Worm (Caenorhabditis elegans) whole organism, L4 larva: ENCODE data around the gene fbxb-75.

Source experiments
- F10B5.3 ChIP-seq: sonication (generic microtip); optimal IDR thresholded peaks from 2 replicates; lab custom pipeline; 2016; ENCODE audit warnings: mild to moderate bottlenecking, missing genetic modification characterization, missing compliant biosample characterization
- Y105C5A.15 ChIP-seq: fragments of 200-800 bp; sonication (Bioruptor generic); IDR thresholded peaks from 2 replicates; pipeline ENCODE4 v1.3.6; 2022; ENCODE audit warnings: missing genetic modification characterization, missing compliant biosample characterization
- madf-9 ChIP-seq: fragments of 200-800 bp; sonication (Bioruptor generic); conservative IDR thresholded peaks from 2 replicates; pipeline ENCODE4 v1.3.6; 2022; ENCODE audit warnings: missing genetic modification reagents, missing genetic modification characterization, missing compliant biosample characterization
- nhr-48 ChIP-seq: sonication (generic microtip); optimal IDR thresholded peaks from 2 replicates; lab custom pipeline; 2016; ENCODE audit warnings: mild to moderate bottlenecking, missing genetic modification characterization, missing compliant biosample characterization

DNA sequence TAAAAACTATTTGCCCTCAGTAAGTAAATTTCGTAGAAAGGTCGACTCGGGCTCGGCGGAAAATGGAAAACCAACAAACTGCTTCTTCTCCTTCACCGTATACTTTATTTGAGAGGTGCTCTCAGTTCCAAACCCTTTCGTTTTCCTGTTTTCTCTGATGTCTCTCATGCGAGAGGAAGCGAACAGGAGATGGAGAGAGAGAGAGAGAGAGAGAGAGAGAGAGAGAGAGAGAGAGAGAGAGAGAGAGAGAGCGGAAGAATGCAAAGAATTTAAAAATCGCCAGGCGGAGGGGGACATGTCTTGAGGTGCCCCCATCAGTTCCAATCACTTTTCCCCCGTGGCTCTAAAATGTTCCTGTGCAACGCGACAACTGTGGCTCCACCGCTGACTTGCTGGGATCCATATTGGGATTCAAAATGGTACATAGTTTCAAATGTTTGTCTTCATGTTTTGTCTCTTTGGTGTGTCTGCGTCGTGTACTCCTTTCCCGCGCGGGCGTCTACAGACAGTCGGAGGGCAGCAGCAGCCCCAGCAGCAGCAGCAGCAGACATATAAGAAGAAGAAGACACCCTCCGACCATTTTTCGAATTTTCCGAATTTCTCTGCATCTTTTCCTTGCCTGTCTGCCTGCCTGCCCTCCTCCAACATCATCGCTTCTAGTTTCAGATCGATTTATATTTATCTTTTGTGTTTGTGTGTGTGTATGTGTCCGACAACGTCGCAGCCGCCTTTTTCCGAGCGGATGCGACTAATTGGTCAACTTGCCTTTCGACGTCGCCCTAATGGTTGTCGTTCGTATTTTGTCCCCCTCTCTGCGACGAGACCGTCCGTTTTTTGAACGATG, 13.6 kb upstream of the fbxb-75 start, which contains the start of gene R08C7.11:
- TF ChIP-seq Y105C5A.15 (GFP tag; lab: Robert Waterston, UW), result no peak
- TF ChIP-seq nhr-48 (tag; lab: Kevin White, UChicago), result peak; percentile 20
- TF ChIP-seq madf-9 (GFP tag; lab: Robert Waterston, UW), result no peak
- TF ChIP-seq F10B5.3 (tag; lab: Kevin White, UChicago), result no peak
